Worm (Caenorhabditis elegans) whole organism, L2 larva: ENCODE data around the gene fln-1.

Experiments used
- C34F6.9 ChIP-seq: fragments of 150-350 bp; optimal IDR thresholded peaks from 2 replicates; lab custom pipeline; 2014; ENCODE audit warnings: missing biosample characterization, missing genetic modification characterization
- R02D3.7 ChIP-seq: fragments of 150-350 bp; optimal IDR thresholded peaks from 2 replicates; lab custom pipeline; 2014; ENCODE audit warnings: missing biosample characterization, missing genetic modification characterization
- Y55F3AM.14 ChIP-seq: fragments of 200-800 bp; sonication (Bioruptor generic); optimal IDR thresholded peaks from 2 replicates; lab custom pipeline; 2018; ENCODE audit warnings: mild to moderate bottlenecking, missing genetic modification characterization, missing compliant biosample characterization
- aly-2 ChIP-seq: fragments of 150-350 bp; optimal IDR thresholded peaks from 2 replicates; lab custom pipeline; 2014; ENCODE audit warnings: missing biosample characterization, missing genetic modification characterization
- dmd-4 ChIP-seq: sonication (generic microtip); optimal IDR thresholded peaks from 2 replicates; lab custom pipeline; 2017; ENCODE audit warnings: missing biosample characterization, missing genetic modification characterization
- egl-27 ChIP-seq: sonication (generic microtip); optimal IDR thresholded peaks from 3 replicates; lab custom pipeline; 2017; ENCODE audit warnings: missing biosample characterization, missing genetic modification reagents, missing genetic modification characterization
- fos-1 ChIP-seq: fragments of 150-350 bp; optimal IDR thresholded peaks from 2 replicates; lab custom pipeline; 2014; ENCODE audit warnings: missing biosample characterization, missing genetic modification characterization
- mdl-1 ChIP-seq, 2 experiments: fragments of 150-350 bp in 1 of 2; sonication (generic microtip) in 1 of 2; optimal IDR thresholded peaks; 2 replicates each; lab custom pipeline; 2017; ENCODE audit warnings: missing biosample characterization in 2 of 2, missing genetic modification characterization in 2 of 2
- peb-1 ChIP-seq: fragments of 150-350 bp; optimal IDR thresholded peaks from 2 replicates; lab custom pipeline; 2014; ENCODE audit warnings: missing biosample characterization, missing genetic modification characterization
- sma-3 ChIP-seq: sonication (generic microtip); optimal IDR thresholded peaks from 2 replicates; lab custom pipeline; 2016; ENCODE audit warnings: missing genetic modification reagents, missing genetic modification characterization, missing compliant biosample characterization
- unc-39 ChIP-seq: fragments of 150-350 bp; optimal IDR thresholded peaks from 2 replicates; lab custom pipeline; 2014; ENCODE audit warnings: missing biosample characterization, missing genetic modification characterization
- unc-62 ChIP-seq: fragments of 150-350 bp; optimal IDR thresholded peaks from 2 replicates; lab custom pipeline; 2014; ENCODE audit warnings: missing biosample characterization, missing genetic modification reagents, missing genetic modification characterization
- ztf-11 ChIP-seq: sonication (generic microtip); optimal IDR thresholded peaks from 2 replicates; lab custom pipeline; 2017; ENCODE audit warnings: missing biosample characterization, missing genetic modification characterization
- ztf-4 ChIP-seq: fragments of 150-350 bp; optimal IDR thresholded peaks from 2 replicates; lab custom pipeline; 2014; ENCODE audit warnings: missing biosample characterization, missing genetic modification characterization

DNA sequence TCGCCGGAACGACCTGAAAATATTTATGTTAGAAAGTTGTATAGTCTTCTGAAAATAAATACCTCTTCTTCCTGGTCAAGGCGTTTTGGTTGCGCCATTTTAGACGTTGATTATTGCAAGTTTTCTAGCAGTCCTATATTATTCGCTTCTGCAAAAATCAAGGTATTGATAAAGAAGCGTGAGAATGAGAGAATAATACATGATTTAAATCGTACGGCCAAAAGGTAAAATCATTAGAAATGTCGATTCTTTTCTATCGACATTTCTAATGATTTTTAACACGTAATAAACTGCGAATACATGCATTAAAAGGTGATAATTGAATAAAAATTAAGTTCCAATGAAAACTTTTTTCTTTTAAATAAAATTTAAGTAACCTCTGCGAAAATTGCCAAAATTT is at the start of gene fln-1:
- no peak for TF ChIP-seq egl-27 (tag; lab: Kevin White, UChicago)
- TF ChIP-seq unc-39 (tag; lab: Kevin White, UChicago): no peak
- no peak for TF ChIP-seq fos-1
- TF ChIP-seq C34F6.9 (tag; lab: Kevin White, UChicago): no peak
- TF ChIP-seq unc-62: no peak
- no peak for TF ChIP-seq R02D3.7 (tag; lab: Kevin White, UChicago)
- no peak for TF ChIP-seq mdl-1 (tag; optimal IDR thresholded peaks at IDR 0.05; lab: Kevin White, UChicago)
- TF ChIP-seq peb-1 (tag; lab: Kevin White, UChicago): no peak
- TF ChIP-seq aly-2 (tag; lab: Kevin White, UChicago): no peak
- no peak for TF ChIP-seq ztf-11 (tag; lab: Kevin White, UChicago)
- TF ChIP-seq ztf-4 (tag; lab: Kevin White, UChicago): no peak
- no peak for TF ChIP-seq Y55F3AM.14 (GFP tag; lab: Kevin White, UChicago)
- no peak for TF ChIP-seq dmd-4 (tag; lab: Kevin White, UChicago)
- TF ChIP-seq sma-3 (GFP tag; lab: Kevin White, UChicago): no peak
